Worm (Caenorhabditis elegans): ENCODE measurements around the gene ssp-10.

ssp-10 gene

ce11 chrIV:9801418-9801817 lies 49.4 kb downstream of the ssp-10 start (continued):
- peak; percentile 24 to 79 for TF ChIP-seq hif-1 (tag; optimal IDR thresholded peaks at IDR 0.05)
- TF ChIP-seq nhr-111 (GFP tag; optimal IDR thresholded peaks at IDR 0.05) = no peak
- no peak for TF ChIP-seq snpc-4 (tag; optimal IDR thresholded peaks at IDR 0.05)
- TF ChIP-seq mdt-29 (GFP tag; IDR thresholded peaks at IDR 0.05) = peak; percentile 70
- TF ChIP-seq mdl-1 (tag; optimal IDR thresholded peaks at IDR 0.05) = peak in 1 of 2 experiments; percentile 57
- no peak for TF ChIP-seq daf-8 (GFP tag; IDR thresholded peaks at IDR 0.05)
- TF ChIP-seq zfp-2 (tag; optimal IDR thresholded peaks at IDR 0.05) = no peak
- peak; percentile 59 for TF ChIP-seq hlh-30 (tag; optimal IDR thresholded peaks at IDR 0.05; ENCODE audit: insufficient read depth)
- peak; percentile 92 for TF ChIP-seq nhr-77 (tag; optimal IDR thresholded peaks at IDR 0.05)
- no peak for TF ChIP-seq lir-3 (tag; optimal IDR thresholded peaks at IDR 0.05)
- no peak for TF ChIP-seq ceh-62 (tag; optimal IDR thresholded peaks at IDR 0.05)
- peak in 1 of 2 experiments; percentile 70 for TF ChIP-seq lsy-2 (tag; optimal IDR thresholded peaks at IDR 0.05)
- TF ChIP-seq spr-1 (tag; optimal IDR thresholded peaks at IDR 0.05) = no peak
- TF ChIP-seq ceh-20 (GFP tag; IDR thresholded peaks at IDR 0.05) = peak; percentile 85

All from whole organism, L4 larva.